Worm (Caenorhabditis elegans): Measurements from ENCODE around the gene F11E6.9.

ce11 chrIV:17461222-17461707, 13.9 kb downstream of the F11E6.9 start, which contains the start of gene rif-1.1:
- TF ChIP-seq mls-2 (tag; optimal IDR thresholded peaks at IDR 0.05) (peak; percentile 29), nhr-76 (tag; optimal IDR thresholded peaks at IDR 0.05) (no peak), cnd-1 (tag; optimal IDR thresholded peaks at IDR 0.05) (no peak), unc-62 (GFP tag; optimal IDR thresholded peaks at IDR 0.05) (no peak), nhr-237 (tag; optimal IDR thresholded peaks at IDR 0.05) (no peak), ces-1 (GFP tag; optimal IDR thresholded peaks at IDR 0.05) (peak; percentile 6), nhr-12 (tag; optimal IDR thresholded peaks at IDR 0.05) (no peak), pha-4 (tag; optimal IDR thresholded peaks at IDR 0.05) (peak; percentile 10), elt-3 (tag; optimal IDR thresholded peaks at IDR 0.05) (no peak), blmp-1 (tag; optimal IDR thresholded peaks at IDR 0.05) (no peak), lin-13 (tag; optimal IDR thresholded peaks at IDR 0.05) (no peak)
